Worm (Caenorhabditis elegans): ENCODE data around the gene eco-1.

DNA sequence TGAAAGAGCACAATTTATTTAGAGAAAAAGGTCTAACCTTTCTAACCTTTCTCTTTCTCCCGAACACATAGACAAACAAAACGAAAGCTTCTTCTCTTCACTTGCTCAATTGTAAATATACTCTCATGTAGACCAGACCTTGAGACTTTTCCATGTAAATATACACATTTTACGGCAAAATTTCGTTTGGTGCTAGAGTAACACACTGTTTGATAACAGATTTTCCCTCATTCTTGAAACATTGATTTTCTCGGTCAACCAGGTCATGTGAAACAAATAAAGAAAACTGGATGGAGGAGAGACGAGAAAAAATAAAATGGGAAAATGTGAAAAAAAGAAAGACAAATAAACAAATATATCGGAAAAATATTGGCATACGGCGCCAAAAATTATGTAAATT is 36.9 kb downstream of the eco-1 start:
- TF ChIP-seq him-1 (tag; optimal IDR thresholded peaks at IDR 0.05), result no peak
- TF ChIP-seq W03F9.2 (tag; optimal IDR thresholded peaks at IDR 0.05), result no peak

Measured in whole organism, L4/young adult.